Worm (Caenorhabditis elegans): Measurements from ENCODE around the gene lgc-32.

- TF ChIP-seq lsy-2 (tag; optimal IDR thresholded peaks at IDR 0.05): no peak
- TF ChIP-seq ztf-11 (tag; optimal IDR thresholded peaks at IDR 0.05): no peak
- TF ChIP-seq elt-1 (tag; optimal IDR thresholded peaks at IDR 0.05): no peak
Measured at ce11 chrX:671807-672206, at the start of gene lgc-32.
